Worm (Caenorhabditis elegans): ENCODE data around the gene str-151.

DNA sequence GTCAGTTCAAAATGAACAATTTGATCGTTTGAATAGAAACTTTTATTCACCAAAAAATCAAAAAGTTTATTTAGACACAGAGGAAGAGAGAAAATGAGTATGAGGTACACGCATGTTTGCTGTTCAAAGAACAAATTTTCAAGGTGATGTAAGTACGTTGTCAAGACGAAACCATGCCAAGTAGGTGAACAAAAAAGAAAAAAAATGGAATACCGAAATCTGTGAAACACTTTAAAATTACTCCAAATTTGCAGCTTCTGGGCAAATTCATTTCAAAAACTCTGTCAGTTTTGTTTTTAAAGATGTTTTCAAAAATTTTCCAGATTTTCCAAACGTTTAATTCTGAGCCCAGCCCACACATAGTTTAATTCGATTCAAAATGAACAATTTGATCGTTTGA is 4.4 kb downstream of the str-151 start, which contains the start of gene nhr-271:
- TF ChIP-seq hmbx-1 (tag; optimal IDR thresholded peaks at IDR 0.05): no peak
- TF ChIP-seq F13C5.2 (tag; optimal IDR thresholded peaks at IDR 0.05): no peak
- no peak for TF ChIP-seq ama-1 (optimal IDR thresholded peaks at IDR 0.05)
- TF ChIP-seq tbx-11 (GFP tag; IDR thresholded peaks at IDR 0.05): no peak
- no peak for TF ChIP-seq flt-1 (GFP tag; IDR thresholded peaks at IDR 0.05)
- TF ChIP-seq tra-4 (tag; optimal IDR thresholded peaks at IDR 0.05): no peak
- no peak for TF ChIP-seq hmg-4 (GFP tag; optimal IDR thresholded peaks at IDR 0.05)
- no peak for TF ChIP-seq scrt-1 (GFP tag; IDR thresholded peaks at IDR 0.05)
- no peak for TF ChIP-seq ets-7 (tag; optimal IDR thresholded peaks at IDR 0.05)
- TF ChIP-seq B0310.2 (tag; optimal IDR thresholded peaks at IDR 0.05): no peak

Measured in whole organism, early embryonic.